Fruit fly (Drosophila melanogaster) whole organism, pupa: ENCODE results near the gene LysX.

Source experiments
- CG10348 ChIP-seq: fragments of 200-800 bp; sonication (Bioruptor generic); IDR thresholded peaks from 2 replicates; pipeline ENCODE4 v1.3.6; 2022; ENCODE audit warnings: missing biosample characterization, missing genetic modification characterization
- CG12605 ChIP-seq: fragments of 200-800 bp; sonication (Bioruptor generic); IDR thresholded peaks from 2 replicates; pipeline ENCODE4 v1.3.6; 2022; ENCODE audit warnings: missing biosample characterization, missing genetic modification characterization
- CG13204 ChIP-seq: fragments of 200-800 bp; sonication (Bioruptor generic); optimal IDR thresholded peaks from 2 replicates; lab custom pipeline; 2018; ENCODE audit warnings: missing biosample characterization, mild to moderate bottlenecking, missing genetic modification characterization, moderate library complexity
- CG14655 ChIP-seq: fragments of 200-800 bp; sonication (Bioruptor generic); optimal IDR thresholded peaks from 3 replicates; lab custom pipeline; 2017; ENCODE audit warnings: mild to moderate bottlenecking, missing biosample characterization, missing genetic modification reagents, missing genetic modification characterization
- CG15710 ChIP-seq: fragments of 200-800 bp; sonication (Bioruptor generic); optimal IDR thresholded peaks from 2 replicates; lab custom pipeline; 2018; ENCODE audit warnings: missing biosample characterization, mild to moderate bottlenecking, missing genetic modification characterization, moderate library complexity
- CG17806 ChIP-seq: fragments of 200-800 bp; sonication (Bioruptor generic); optimal IDR thresholded peaks from 2 replicates; lab custom pipeline; 2018; ENCODE audit warnings: missing biosample characterization, mild to moderate bottlenecking, missing genetic modification characterization, moderate library complexity
- CG32121 ChIP-seq: fragments of 200-800 bp; sonication (Bioruptor generic); IDR thresholded peaks from 2 replicates; pipeline ENCODE4 v1.3.6; 2022; ENCODE audit warnings: missing biosample characterization, missing genetic modification characterization
- CG34367 ChIP-seq: fragments of 200-800 bp; sonication (Bioruptor generic); optimal IDR thresholded peaks from 2 replicates; lab custom pipeline; 2018; ENCODE audit warnings: missing biosample characterization, mild to moderate bottlenecking, missing genetic modification characterization
- CG4496 ChIP-seq: fragments of 200-800 bp; sonication (Bioruptor generic); IDR thresholded peaks from 3 replicates; pipeline ENCODE4 v1.3.6; 2022; ENCODE audit warnings: missing biosample characterization, missing genetic modification characterization
- CG8159 ChIP-seq: fragments of 200-800 bp; sonication (Bioruptor generic); optimal IDR thresholded peaks from 3 replicates; lab custom pipeline; 2018; ENCODE audit warnings: missing biosample characterization, mild to moderate bottlenecking, missing genetic modification characterization, moderate library complexity
- CG8301 ChIP-seq: fragments of 200-800 bp; sonication (Bioruptor generic); optimal IDR thresholded peaks from 2 replicates; lab custom pipeline; 2018; ENCODE audit warnings: missing biosample characterization, mild to moderate bottlenecking, missing genetic modification characterization
- CG9948 ChIP-seq: fragments of 200-800 bp; sonication (Bioruptor generic); optimal IDR thresholded peaks from 2 replicates; lab custom pipeline; 2018; ENCODE audit warnings: missing biosample characterization, mild to moderate bottlenecking, missing genetic modification characterization, moderate library complexity
- D1 ChIP-seq: fragments of 200-800 bp; sonication (Bioruptor generic); optimal IDR thresholded peaks from 2 replicates; lab custom pipeline; 2018; ENCODE audit warnings: missing biosample characterization, mild to moderate bottlenecking, missing genetic modification characterization, moderate library complexity
- EcR ChIP-seq: fragments of 200-800 bp; sonication (Bioruptor generic); optimal IDR thresholded peaks from 3 replicates; lab custom pipeline; 2019; ENCODE audit warnings: missing biosample characterization, missing genetic modification characterization, mild to moderate bottlenecking, moderate library complexity, missing genetic modification reagents
- Ets98B ChIP-seq: fragments of 200-800 bp; sonication (Bioruptor generic); IDR thresholded peaks from 2 replicates; pipeline ENCODE4 v1.3.6; 2022; ENCODE audit warnings: missing biosample characterization, missing genetic modification characterization
- Pif1A ChIP-seq: fragments of 200-800 bp; sonication (Bioruptor generic); optimal IDR thresholded peaks from 3 replicates; lab custom pipeline; 2016; ENCODE audit warnings: missing biosample characterization, missing genetic modification characterization
- Pif1B ChIP-seq: fragments of 200-800 bp; sonication (Bioruptor generic); optimal IDR thresholded peaks from 3 replicates; lab custom pipeline; 2016; ENCODE audit warnings: missing biosample characterization, missing genetic modification characterization
- Snoo ChIP-seq: fragments of 200-800 bp; sonication (Bioruptor generic); optimal IDR thresholded peaks from 3 replicates; lab custom pipeline; 2017; ENCODE audit warnings: missing biosample characterization, mild to moderate bottlenecking, missing genetic modification characterization, inconsistent platforms
- fd96Ca ChIP-seq: fragments of 200-800 bp; sonication (Bioruptor generic); IDR thresholded peaks from 3 replicates; pipeline ENCODE4 v1.3.6; 2022; ENCODE audit warnings: missing biosample characterization, missing genetic modification characterization
- gl ChIP-seq: fragments of 200-800 bp; sonication (Bioruptor generic); optimal IDR thresholded peaks from 2 replicates; lab custom pipeline; 2018; ENCODE audit warnings: missing biosample characterization, mild to moderate bottlenecking, missing genetic modification characterization
- rn ChIP-seq: fragments of 200-800 bp; sonication (Bioruptor generic); IDR thresholded peaks from 2 replicates; pipeline ENCODE4 v1.3.6; 2022; ENCODE audit warnings: missing biosample characterization, missing genetic modification characterization

The LysX gene

DNA sequence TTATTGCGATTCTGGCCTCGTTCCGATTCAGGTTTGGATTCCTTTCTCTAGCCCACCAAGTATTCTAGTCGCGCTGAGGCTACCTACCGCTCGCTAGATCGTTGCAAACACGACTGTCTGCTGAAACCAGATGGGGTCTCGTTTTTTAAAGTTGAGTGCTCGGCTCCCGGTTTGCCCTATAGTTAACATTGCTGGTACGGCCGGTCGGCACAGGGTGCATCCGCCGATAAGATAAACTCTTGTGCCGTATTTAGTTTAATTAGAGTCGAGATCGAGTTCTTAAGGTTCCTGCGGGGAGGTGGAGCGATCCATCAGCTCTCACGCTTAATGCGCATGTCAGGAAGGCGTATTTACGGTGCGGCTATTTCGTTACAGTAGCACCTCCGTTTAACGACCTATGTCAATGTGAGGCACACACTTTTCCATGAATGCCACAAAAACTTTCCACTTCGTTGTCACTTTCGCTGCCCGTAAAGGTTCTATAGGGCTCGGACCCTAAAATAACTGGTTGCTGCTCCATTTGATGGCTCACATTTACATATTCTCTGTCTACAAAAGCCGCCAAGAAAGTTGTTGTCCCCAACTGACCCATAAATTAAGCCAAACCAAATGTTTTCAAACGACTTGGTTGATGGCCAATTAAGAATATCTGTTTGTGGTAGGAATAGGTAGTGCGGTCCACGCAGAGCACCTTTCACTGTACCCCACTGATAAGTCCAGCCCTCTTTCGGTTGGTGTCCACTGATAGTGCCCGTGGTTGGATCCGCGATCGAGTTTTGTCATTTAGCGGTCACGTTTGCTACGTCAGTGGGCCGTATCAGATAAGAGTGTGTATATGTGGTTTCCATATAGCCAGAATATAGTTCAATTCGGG is 9.8 kb upstream of the LysX start, which contains the start of gene CG9119:
Gene CG9119 (minus strand): TSS at position 122 of the 874 bp plus-strand sequence.
- TF ChIP-seq EcR (GFP tag; lab: Kevin White, UChicago) (peak; percentile 82), CG8159 (tag; lab: Kevin White, UChicago) (peak; percentile 55), CG15710 (tag; lab: Kevin White, UChicago) (peak; percentile 54), CG34367 (no peak), CG17806 (tag; lab: Kevin White, UChicago) (peak; percentile 8), CG8301 (tag; lab: Kevin White, UChicago) (peak; percentile 30), Ets98B (no peak), Pif1A (GFP tag; lab: Kevin White, UChicago) (peak; percentile 6), CG4496 (GFP tag; lab: Robert Waterston, UW) (no peak), CG10348 (GFP tag; lab: Robert Waterston, UW) (no peak), rn (GFP tag; lab: Robert Waterston, UW) (no peak), CG32121 (no peak), gl (no peak), CG12605 (GFP tag; lab: Robert Waterston, UW) (no peak), Pif1B (GFP tag; lab: Kevin White, UChicago) (no peak), Snoo (tag; lab: Kevin White, UChicago) (no peak), CG9948 (tag; lab: Kevin White, UChicago) (peak; percentile 30), fd96Ca (peak; percentile 38; the same call in 1 of the 3 replicates), CG13204 (GFP tag; lab: Kevin White, UChicago) (peak; percentile 21), CG14655 (peak; percentile 51), D1 (tag; lab: Kevin White, UChicago) (no peak)

- TF ChIP-seq CG4496 (GFP tag; lab: Robert Waterston, UW) = peak; percentile 52; the same call in 2 of the 3 replicates
- no peak for TF ChIP-seq CG15710 (tag; lab: Kevin White, UChicago)
- TF ChIP-seq, all 21 proteins: peak for 1
Observed at dm6 chr3L:1203855-1204431, 8.8 kb upstream of the LysX start.

DNA sequence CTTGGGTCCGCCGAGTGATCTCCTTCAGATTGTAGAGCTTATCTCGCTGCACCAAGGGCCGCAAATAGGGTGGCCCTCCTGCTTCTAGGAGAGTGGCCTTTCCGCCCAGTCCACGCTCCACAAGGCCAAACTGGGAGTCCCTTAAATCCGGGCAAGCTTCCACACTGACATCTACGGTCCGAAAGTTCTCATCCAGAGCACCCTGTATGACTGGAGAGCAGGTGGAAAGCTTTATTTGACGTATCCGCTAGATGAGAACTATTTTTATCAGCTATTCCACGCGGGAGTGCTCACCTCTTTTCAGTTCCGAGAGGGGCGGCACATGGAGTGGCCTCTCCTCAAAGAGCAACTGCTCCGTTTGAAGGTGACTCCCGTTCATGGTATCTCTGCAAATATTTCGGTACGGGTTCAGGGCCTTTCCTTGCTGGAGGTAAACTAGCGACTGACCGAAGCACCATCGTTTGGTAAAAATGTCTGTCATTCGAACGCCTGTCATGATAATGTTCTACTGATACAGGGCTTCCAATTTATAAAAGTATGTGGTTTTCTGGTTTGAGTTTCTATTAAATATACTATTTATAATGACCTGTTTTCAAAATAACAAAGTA is 7.6 kb upstream of the LysX start, which contains the start of gene meep:
Gene meep (minus strand): TSS at position 449 of the 608 bp plus-strand sequence.
- no peak for TF ChIP-seq CG34367
- no peak for TF ChIP-seq rn (GFP tag; lab: Robert Waterston, UW)
- no peak for TF ChIP-seq CG15710 (tag; lab: Kevin White, UChicago)
- no peak for TF ChIP-seq CG9948 (tag; lab: Kevin White, UChicago)
- TF ChIP-seq Ets98B = no peak
- TF ChIP-seq gl = no peak
- TF ChIP-seq CG17806 (tag; lab: Kevin White, UChicago) = no peak
- TF ChIP-seq EcR (GFP tag; lab: Kevin White, UChicago) = no peak
- TF ChIP-seq Pif1B (GFP tag; lab: Kevin White, UChicago) = no peak
- no peak for TF ChIP-seq CG4496 (GFP tag; lab: Robert Waterston, UW)
- TF ChIP-seq fd96Ca = no peak

DNA sequence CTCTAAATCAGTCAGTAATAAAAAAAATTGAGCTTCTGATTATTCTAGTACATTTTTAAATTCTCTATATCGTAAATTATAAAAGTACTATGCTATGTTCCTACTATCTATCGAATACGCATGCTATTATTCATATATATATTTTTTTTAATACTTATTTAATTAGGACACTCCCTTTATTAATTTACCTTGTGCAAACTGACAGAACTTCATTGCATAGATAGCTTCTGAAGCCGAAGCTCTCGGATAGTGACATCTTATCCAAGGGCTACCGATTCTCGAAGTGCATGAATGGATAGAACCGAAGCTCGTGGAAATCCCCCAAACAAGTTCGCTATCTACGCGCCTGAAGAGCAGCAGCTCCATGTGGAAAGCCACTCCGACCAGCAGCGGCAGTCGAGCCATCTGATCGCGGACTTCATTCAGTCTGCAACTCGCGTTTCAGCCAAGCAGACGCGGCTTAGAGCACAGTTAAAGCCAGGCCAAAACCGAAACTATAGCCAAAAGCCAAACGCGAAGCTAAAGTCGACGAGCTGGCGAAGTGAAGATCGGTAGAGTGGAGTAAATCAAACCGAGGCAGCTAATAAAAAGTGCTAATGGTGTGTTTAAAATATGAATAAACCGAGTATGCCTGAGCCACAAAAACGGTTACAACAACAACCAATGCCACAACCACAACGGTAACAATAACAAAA is 5.4 kb upstream of the LysX start, which contains the start of gene mwh:
Gene mwh (plus strand): TSS at position 430 of the 695 bp plus-strand sequence.
- TF ChIP-seq CG14655 = peak; percentile 31
- TF ChIP-seq EcR (GFP tag; lab: Kevin White, UChicago) = no peak
- TF ChIP-seq CG8301 (tag; lab: Kevin White, UChicago) = peak; percentile 41

- TF ChIP-seq CG17806 (tag; lab: Kevin White, UChicago) = no peak
- no peak for TF ChIP-seq CG32121
- no peak for TF ChIP-seq CG34367
- no peak for TF ChIP-seq Pif1A (GFP tag; lab: Kevin White, UChicago)
- no peak for TF ChIP-seq Ets98B
- TF ChIP-seq CG14655 = no peak
- no peak for TF ChIP-seq CG15710 (tag; lab: Kevin White, UChicago)
- TF ChIP-seq CG9948 (tag; lab: Kevin White, UChicago) = no peak
- TF ChIP-seq gl = no peak
- TF ChIP-seq Pif1B (GFP tag; lab: Kevin White, UChicago) = no peak
- no peak for TF ChIP-seq CG8159 (tag; lab: Kevin White, UChicago)
- TF ChIP-seq CG12605 (GFP tag; lab: Robert Waterston, UW) = peak; percentile 31; the same call in 1 of the 2 replicates
- no peak for TF ChIP-seq EcR (GFP tag; lab: Kevin White, UChicago)
- TF ChIP-seq fd96Ca = 0 out of 3 replicates have a peak, but pooled peaks have one; percentile 10
- peak; percentile 39; the same call in 1 of the 3 replicates for TF ChIP-seq CG4496 (GFP tag; lab: Robert Waterston, UW)
- TF ChIP-seq rn (GFP tag; lab: Robert Waterston, UW) = no peak
- TF ChIP-seq CG8301 (tag; lab: Kevin White, UChicago) = no peak
- no peak for TF ChIP-seq CG13204 (GFP tag; lab: Kevin White, UChicago)
- no peak for TF ChIP-seq CG10348 (GFP tag; lab: Robert Waterston, UW)
- TF ChIP-seq Snoo (tag; lab: Kevin White, UChicago) = no peak
- TF ChIP-seq, all 21 proteins: peak for 3
Observed at dm6 chr3L:1195868-1196552, 908 bp upstream of the LysX start, which contains the start of gene Aplip1. Gene Aplip1 (plus strand): TSS chr3L:1196317.
